Worm (Caenorhabditis elegans): ENCODE data around the gene EEED8.15.

Gene EEED8.15

DNA sequence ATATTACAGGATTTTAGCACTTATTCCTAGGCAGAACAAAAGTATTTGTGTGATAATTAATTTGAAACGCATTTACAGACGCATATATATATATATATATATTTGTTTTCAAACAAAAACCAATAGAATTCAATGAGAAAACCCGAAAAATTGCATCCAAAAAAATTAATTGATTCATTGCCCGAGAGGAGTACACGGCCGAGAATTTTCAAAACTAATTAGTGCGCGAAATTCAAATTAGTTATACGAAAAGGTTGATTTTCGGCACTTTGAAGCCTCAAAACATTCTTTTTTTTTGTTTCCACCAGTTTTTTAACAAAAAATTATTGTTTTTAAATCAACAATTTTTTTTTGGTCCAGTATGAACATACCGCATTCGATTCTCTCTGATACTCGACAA is 27.6 kb upstream of the EEED8.15 start:
- no peak for TF ChIP-seq drap-1 (GFP tag; optimal IDR thresholded peaks at IDR 0.05)
- no peak for TF ChIP-seq unc-120 (tag; optimal IDR thresholded peaks at IDR 0.05; ENCODE audit: poor library complexity, severe bottlenecking)
- TF ChIP-seq sptf-1 (tag; optimal IDR thresholded peaks at IDR 0.05), result no peak
- TF ChIP-seq ztf-11 (tag; optimal IDR thresholded peaks at IDR 0.05), result no peak
- TF ChIP-seq mls-2 (tag; optimal IDR thresholded peaks at IDR 0.05), result no peak
- no peak for TF ChIP-seq lin-13 (tag; optimal IDR thresholded peaks at IDR 0.05)
- TF ChIP-seq ces-1 (GFP tag; optimal IDR thresholded peaks at IDR 0.05), result no peak
- no peak for TF ChIP-seq lin-32 (GFP tag; optimal IDR thresholded peaks at IDR 0.05)
- no peak for TF ChIP-seq hlh-1 (tag; optimal IDR thresholded peaks at IDR 0.05)
- no peak for TF ChIP-seq mab-5 (tag; optimal IDR thresholded peaks at IDR 0.05)
- TF ChIP-seq nhr-237 (tag; optimal IDR thresholded peaks at IDR 0.05), result no peak
- TF ChIP-seq lsy-2 (tag; optimal IDR thresholded peaks at IDR 0.05), result no peak
- no peak for TF ChIP-seq mep-1 (tag; optimal IDR thresholded peaks at IDR 0.05)
- TF ChIP-seq zip-8 (tag; optimal IDR thresholded peaks at IDR 0.05), result no peak
- TF ChIP-seq tbx-8 (GFP tag; optimal IDR thresholded peaks at IDR 0.05), result no peak
- no peak for TF ChIP-seq bed-3 (GFP tag; optimal IDR thresholded peaks at IDR 0.05)

DNA sequence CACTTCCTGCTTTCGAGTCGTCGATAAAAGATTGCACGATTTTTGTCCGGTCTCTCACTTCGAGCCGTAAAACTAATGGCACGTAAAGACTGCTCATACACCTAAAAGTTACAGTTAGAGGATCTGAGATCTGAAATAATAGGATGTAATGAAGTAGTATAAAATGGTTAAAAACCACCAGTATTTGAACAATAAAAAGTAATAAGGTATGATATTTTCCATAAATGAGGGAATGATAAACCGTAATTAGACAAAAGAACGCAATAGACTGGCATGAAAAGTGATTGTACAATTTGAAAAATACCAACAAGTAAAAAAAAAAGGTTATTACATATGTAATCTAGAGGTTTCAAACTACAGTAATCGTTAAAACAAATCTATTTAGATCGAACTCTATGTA is 25.9 kb upstream of the EEED8.15 start, which contains the start of gene brap-2:
Gene brap-2 (minus strand): TSS at position 101 of the 400 bp plus-strand sequence.
- no peak for TF ChIP-seq mls-2 (tag; optimal IDR thresholded peaks at IDR 0.05)
- TF ChIP-seq tbx-8 (GFP tag; optimal IDR thresholded peaks at IDR 0.05), result no peak
- TF ChIP-seq blmp-1 (tag; optimal IDR thresholded peaks at IDR 0.05), result no peak
- no peak for TF ChIP-seq ham-2 (GFP tag; optimal IDR thresholded peaks at IDR 0.05)
- no peak for TF ChIP-seq sem-2 (GFP tag; optimal IDR thresholded peaks at IDR 0.05)
- no peak for TF ChIP-seq nhr-12 (tag; optimal IDR thresholded peaks at IDR 0.05)
- TF ChIP-seq sptf-1 (tag; optimal IDR thresholded peaks at IDR 0.05), result no peak
- no peak for TF ChIP-seq unc-120 (tag; optimal IDR thresholded peaks at IDR 0.05; ENCODE audit: poor library complexity, severe bottlenecking)
- no peak for TF ChIP-seq lsy-2 (tag; optimal IDR thresholded peaks at IDR 0.05)
- TF ChIP-seq mab-5 (tag; optimal IDR thresholded peaks at IDR 0.05), result no peak
- no peak for TF ChIP-seq cnd-1 (tag; optimal IDR thresholded peaks at IDR 0.05)
- no peak for TF ChIP-seq nhr-237 (tag; optimal IDR thresholded peaks at IDR 0.05)
- TF ChIP-seq nhr-76 (tag; optimal IDR thresholded peaks at IDR 0.05), result no peak
- TF ChIP-seq unc-39 (tag; optimal IDR thresholded peaks at IDR 0.05), result no peak
- TF ChIP-seq ceh-43 (GFP tag; optimal IDR thresholded peaks at IDR 0.05), result no peak
- TF ChIP-seq ces-1 (GFP tag; optimal IDR thresholded peaks at IDR 0.05), result no peak
- TF ChIP-seq flh-1 (GFP tag; optimal IDR thresholded peaks at IDR 0.05), result no peak
- no peak for TF ChIP-seq lin-32 (GFP tag; optimal IDR thresholded peaks at IDR 0.05)
- no peak for TF ChIP-seq mep-1 (tag; optimal IDR thresholded peaks at IDR 0.05)
- no peak for TF ChIP-seq zip-8 (tag; optimal IDR thresholded peaks at IDR 0.05)

DNA sequence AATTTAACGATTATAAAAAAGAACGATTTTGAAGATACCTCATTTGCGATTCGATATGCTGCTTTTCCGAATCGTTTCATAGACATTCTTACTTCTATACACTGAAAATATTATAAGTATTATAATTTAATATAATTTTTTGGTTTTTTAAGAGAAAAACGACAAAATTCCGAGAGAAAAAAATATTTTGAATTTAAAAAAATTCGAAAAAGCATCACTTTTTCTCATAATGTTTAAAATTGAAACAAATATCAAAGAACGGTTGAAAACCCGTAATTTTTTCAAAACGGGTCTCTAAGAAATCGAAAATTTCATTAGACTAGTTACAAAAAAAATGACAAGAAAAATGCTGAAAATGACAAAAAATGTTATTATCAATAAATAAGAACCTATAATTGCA is 23.4 kb upstream of the EEED8.15 start, which contains the start of gene pink-1:
Gene pink-1 (minus strand): TSS at position 101 of the 400 bp plus-strand sequence.
- no peak for TF ChIP-seq lin-13 (tag; optimal IDR thresholded peaks at IDR 0.05)
- TF ChIP-seq flh-1 (GFP tag; optimal IDR thresholded peaks at IDR 0.05), result no peak
- TF ChIP-seq ces-1 (GFP tag; optimal IDR thresholded peaks at IDR 0.05), result no peak
- no peak for TF ChIP-seq mab-5 (tag; optimal IDR thresholded peaks at IDR 0.05)
- TF ChIP-seq nhr-12 (tag; optimal IDR thresholded peaks at IDR 0.05), result no peak
- no peak for TF ChIP-seq nhr-237 (tag; optimal IDR thresholded peaks at IDR 0.05)
- no peak for TF ChIP-seq hlh-1 (tag; optimal IDR thresholded peaks at IDR 0.05)
- TF ChIP-seq nhr-76 (tag; optimal IDR thresholded peaks at IDR 0.05), result no peak
- TF ChIP-seq pha-4 (tag; optimal IDR thresholded peaks at IDR 0.05), result no peak

DNA sequence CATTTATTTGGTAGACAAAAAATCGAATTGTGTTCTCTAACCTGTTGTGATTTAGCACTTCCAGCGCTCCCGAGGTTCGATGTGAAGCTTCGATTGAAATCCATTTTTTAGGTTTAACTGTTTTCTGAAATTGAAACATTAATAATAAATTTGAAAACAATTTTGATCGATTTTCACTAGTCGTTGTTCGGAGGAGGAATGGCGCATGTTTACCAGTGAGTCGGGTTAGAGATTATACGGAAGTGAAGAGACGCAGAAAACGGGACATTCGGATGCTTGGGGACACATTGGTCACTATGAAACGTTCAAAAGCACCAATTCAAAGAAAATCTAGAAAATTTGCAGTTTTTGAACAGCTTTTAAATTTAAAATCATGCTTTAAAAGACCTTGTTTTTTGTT is 20.2 kb upstream of the EEED8.15 start, which contains the start of gene fbxl-3:
Gene fbxl-3 (minus strand): TSS at position 124 of the 400 bp plus-strand sequence.
- TF ChIP-seq nhr-2 (tag; optimal IDR thresholded peaks at IDR 0.05), result no peak
- TF ChIP-seq nhr-12 (tag; optimal IDR thresholded peaks at IDR 0.05), result no peak
- no peak for TF ChIP-seq lin-13 (tag; optimal IDR thresholded peaks at IDR 0.05)
- TF ChIP-seq cnd-1 (tag; optimal IDR thresholded peaks at IDR 0.05), result no peak
- TF ChIP-seq blmp-1 (tag; optimal IDR thresholded peaks at IDR 0.05), result no peak
- TF ChIP-seq tbx-8 (GFP tag; optimal IDR thresholded peaks at IDR 0.05), result no peak
- peak; percentile 65 for TF ChIP-seq pha-4 (tag; optimal IDR thresholded peaks at IDR 0.05)

DNA sequence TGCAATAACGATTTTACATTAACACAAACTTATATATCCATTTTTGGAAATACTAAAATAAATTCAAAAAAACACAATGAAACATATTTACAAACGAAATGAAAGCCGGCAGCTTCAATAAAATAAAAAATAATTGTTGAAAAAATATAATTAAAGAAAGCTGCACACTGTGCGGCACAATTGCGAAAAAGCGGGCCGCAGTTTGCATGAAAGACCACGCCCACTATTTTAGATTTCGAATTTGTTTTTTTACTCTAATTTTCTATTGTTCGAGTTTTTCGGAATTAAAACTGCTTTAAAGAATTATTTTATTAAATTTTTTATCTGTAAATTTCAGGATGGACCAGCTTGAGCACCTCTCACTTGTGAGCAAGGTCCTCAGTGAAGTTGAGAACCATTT is 19.8 kb upstream of the EEED8.15 start, which contains the start of gene mog-5:
Gene mog-5 (plus strand): TSS at position 338 of the 400 bp plus-strand sequence.
- TF ChIP-seq unc-39 (tag; optimal IDR thresholded peaks at IDR 0.05) (no peak), elt-3 (tag; optimal IDR thresholded peaks at IDR 0.05) (no peak), nhr-237 (tag; optimal IDR thresholded peaks at IDR 0.05) (peak; percentile 8), cnd-1 (tag; optimal IDR thresholded peaks at IDR 0.05) (no peak), hlh-1 (tag; optimal IDR thresholded peaks at IDR 0.05) (peak; percentile 52), drap-1 (GFP tag; optimal IDR thresholded peaks at IDR 0.05) (peak; percentile 40), blmp-1 (tag; optimal IDR thresholded peaks at IDR 0.05) (peak; percentile 18), tbx-8 (GFP tag; optimal IDR thresholded peaks at IDR 0.05) (no peak), lsy-2 (tag; optimal IDR thresholded peaks at IDR 0.05) (peak; percentile 15), bed-3 (GFP tag; optimal IDR thresholded peaks at IDR 0.05) (peak; percentile 40), ces-1 (GFP tag; optimal IDR thresholded peaks at IDR 0.05) (peak; percentile 74), nhr-12 (tag; optimal IDR thresholded peaks at IDR 0.05) (no peak), mep-1 (tag; optimal IDR thresholded peaks at IDR 0.05) (peak; percentile 33), ceh-43 (GFP tag; optimal IDR thresholded peaks at IDR 0.05) (peak; percentile 86), unc-120 (tag; optimal IDR thresholded peaks at IDR 0.05; ENCODE audit: poor library complexity, severe bottlenecking) (no peak), mab-5 (tag; optimal IDR thresholded peaks at IDR 0.05) (no peak), ceh-39 (tag; optimal IDR thresholded peaks at IDR 0.05) (no peak), flh-1 (GFP tag; optimal IDR thresholded peaks at IDR 0.05) (no peak), zip-8 (tag; optimal IDR thresholded peaks at IDR 0.05) (no peak), elt-1 (tag; optimal IDR thresholded peaks at IDR 0.05; ENCODE audit: borderline replicate concordance, insufficient read depth) (no peak), sem-2 (GFP tag; optimal IDR thresholded peaks at IDR 0.05) (peak; percentile 16), nhr-28 (tag; optimal IDR thresholded peaks at IDR 0.05) (no peak), ham-2 (GFP tag; optimal IDR thresholded peaks at IDR 0.05) (peak; percentile 58), M03D4.4 (tag; optimal IDR thresholded peaks at IDR 0.05) (peak; percentile 74), unc-62 (GFP tag; optimal IDR thresholded peaks at IDR 0.05) (no peak)
